Fruit fly (Drosophila melanogaster) whole organism, pupa: ENCODE data around the gene CG2004.

Experiments used
- CG12605 ChIP-seq: fragments of 200-800 bp; sonication (Bioruptor generic); IDR thresholded peaks from 2 replicates; pipeline ENCODE4 v1.3.6; 2022; ENCODE audit warnings: missing biosample characterization, missing genetic modification characterization
- CG13204 ChIP-seq: fragments of 200-800 bp; sonication (Bioruptor generic); optimal IDR thresholded peaks from 2 replicates; lab custom pipeline; 2018; ENCODE audit warnings: missing biosample characterization, mild to moderate bottlenecking, missing genetic modification characterization, moderate library complexity
- CG14655 ChIP-seq: fragments of 200-800 bp; sonication (Bioruptor generic); optimal IDR thresholded peaks from 3 replicates; lab custom pipeline; 2017; ENCODE audit warnings: mild to moderate bottlenecking, missing biosample characterization, missing genetic modification reagents, missing genetic modification characterization
- CG17806 ChIP-seq: fragments of 200-800 bp; sonication (Bioruptor generic); optimal IDR thresholded peaks from 2 replicates; lab custom pipeline; 2018; ENCODE audit warnings: missing biosample characterization, mild to moderate bottlenecking, missing genetic modification characterization, moderate library complexity
- CG32121 ChIP-seq: fragments of 200-800 bp; sonication (Bioruptor generic); IDR thresholded peaks from 2 replicates; pipeline ENCODE4 v1.3.6; 2022; ENCODE audit warnings: missing biosample characterization, missing genetic modification characterization
- CG4496 ChIP-seq: fragments of 200-800 bp; sonication (Bioruptor generic); IDR thresholded peaks from 3 replicates; pipeline ENCODE4 v1.3.6; 2022; ENCODE audit warnings: missing biosample characterization, missing genetic modification characterization
- D1 ChIP-seq: fragments of 200-800 bp; sonication (Bioruptor generic); optimal IDR thresholded peaks from 2 replicates; lab custom pipeline; 2018; ENCODE audit warnings: missing biosample characterization, mild to moderate bottlenecking, missing genetic modification characterization, moderate library complexity
- EcR ChIP-seq: fragments of 200-800 bp; sonication (Bioruptor generic); optimal IDR thresholded peaks from 3 replicates; lab custom pipeline; 2019; ENCODE audit warnings: missing biosample characterization, missing genetic modification characterization, mild to moderate bottlenecking, moderate library complexity, missing genetic modification reagents
- Ets98B ChIP-seq: fragments of 200-800 bp; sonication (Bioruptor generic); IDR thresholded peaks from 2 replicates; pipeline ENCODE4 v1.3.6; 2022; ENCODE audit warnings: missing biosample characterization, missing genetic modification characterization
- rn ChIP-seq: fragments of 200-800 bp; sonication (Bioruptor generic); IDR thresholded peaks from 2 replicates; pipeline ENCODE4 v1.3.6; 2022; ENCODE audit warnings: missing biosample characterization, missing genetic modification characterization

DNA sequence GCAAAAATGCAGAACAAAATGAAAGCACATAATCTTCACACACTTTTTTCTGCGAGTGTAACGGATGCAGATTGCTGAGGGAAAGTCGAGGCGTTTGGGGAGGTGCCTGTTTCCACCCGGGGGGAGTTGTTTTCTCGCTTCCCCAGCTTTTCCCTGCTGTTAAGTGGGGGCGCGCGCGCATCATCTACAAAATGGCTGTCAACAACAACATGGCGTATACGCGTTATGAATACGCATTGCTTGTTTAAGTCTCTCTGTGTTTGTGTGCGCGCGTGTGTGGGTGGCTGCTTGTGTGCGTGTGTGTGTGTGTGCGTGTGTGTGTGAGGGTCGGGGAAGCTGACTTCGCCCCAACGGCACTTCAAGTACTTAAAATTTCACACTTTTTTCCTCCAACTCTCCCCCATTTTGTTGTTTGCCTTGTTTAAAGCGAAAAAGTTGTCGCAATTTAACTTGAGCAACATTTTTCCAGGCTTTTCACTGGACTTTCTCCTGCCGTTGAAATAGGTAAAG is 28.8 kb upstream of the CG2004 start:
- TF ChIP-seq CG12605 (no peak), EcR (GFP tag; lab: Kevin White, UChicago) (no peak), CG32121 (GFP tag; lab: Robert Waterston, UW) (no peak), CG14655 (GFP tag; lab: Kevin White, UChicago) (no peak), D1 (no peak), Ets98B (GFP tag; lab: Robert Waterston, UW) (no peak), CG4496 (GFP tag; lab: Robert Waterston, UW) (no peak), CG17806 (tag; lab: Kevin White, UChicago) (no peak), rn (GFP tag; lab: Robert Waterston, UW) (no peak), CG13204 (no peak)
